Fruit fly (Drosophila melanogaster): Measurements from ENCODE around the gene CG43922.
A peak's percentile ranks its signal among the peaks of the same experiment; 100 is the strongest.

- no peak for TF ChIP-seq br (GFP tag; optimal IDR thresholded peaks at IDR 0.05)
- peak; percentile 37 for TF ChIP-seq sv (GFP tag; optimal IDR thresholded peaks at IDR 0.05)
- TF ChIP-seq usp (GFP tag; optimal IDR thresholded peaks at IDR 0.05) = no peak
- no peak for TF ChIP-seq Jra (GFP tag; optimal IDR thresholded peaks at IDR 0.05)
- no peak for TF ChIP-seq ey (GFP tag; optimal IDR thresholded peaks at IDR 0.05)
- no peak for TF ChIP-seq Sp1 (GFP tag; optimal IDR thresholded peaks at IDR 0.05)
- TF ChIP-seq Myc (optimal IDR thresholded peaks at IDR 0.05) = peak; percentile 62
- TF ChIP-seq rgr (GFP tag; optimal IDR thresholded peaks at IDR 0.05) = peak; percentile 22
- peak; percentile 28 for TF ChIP-seq fru (GFP tag; optimal IDR thresholded peaks at IDR 0.05)
- TF ChIP-seq lola (GFP tag; optimal IDR thresholded peaks at IDR 0.05) = peak; percentile 63
Observed at dm6 chr2L:6323536-6324385, 15.2 kb upstream of the CG43922 start, which contains the start of gene PDZ-GEF.

Data from whole organism, wandering third instar larva.